Worm (Caenorhabditis elegans): ENCODE data around the gene Y17G7B.21.
A peak's percentile ranks its signal among the peaks of the same experiment; 100 is the strongest.

Gene Y17G7B.21

DNA sequence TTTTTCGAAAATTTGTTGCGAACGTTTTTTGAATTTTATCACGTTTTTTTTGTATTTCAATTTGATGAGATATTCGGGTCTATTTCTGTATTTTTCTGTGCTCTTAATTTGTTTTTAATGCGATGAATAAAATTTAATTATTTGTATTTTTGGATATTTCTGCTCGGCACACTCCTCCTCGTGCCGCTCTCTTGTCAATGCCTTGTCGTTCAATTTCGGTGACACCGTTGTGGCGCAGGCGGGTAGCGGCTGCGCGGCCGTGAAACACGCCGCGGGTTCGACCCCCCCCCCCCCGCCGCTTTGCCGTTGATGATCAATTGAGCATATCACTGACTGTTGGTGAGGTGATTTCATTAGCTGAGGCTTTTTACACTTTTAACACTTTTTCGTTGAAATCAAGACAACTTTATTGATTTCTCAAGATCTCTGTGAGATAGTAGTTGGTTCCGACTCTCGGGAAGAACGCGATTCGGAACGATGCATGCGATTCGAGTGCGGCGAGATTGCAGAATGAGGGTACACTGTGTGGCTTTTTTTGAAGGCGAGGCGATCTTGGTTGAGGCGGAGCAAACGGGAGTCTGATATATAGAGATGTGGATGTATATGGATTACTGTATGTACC lies 16.8 kb downstream of the Y17G7B.21 start (continued):
- TF ChIP-seq sptf-2 (GFP tag; optimal IDR thresholded peaks at IDR 0.05): peak; percentile 99
- peak; percentile 86 for TF ChIP-seq lsl-1 (GFP tag; optimal IDR thresholded peaks at IDR 0.05)
- TF ChIP-seq F37B4.10 (GFP tag; IDR thresholded peaks at IDR 0.05): peak; percentile 98
- peak; percentile 85 for TF ChIP-seq attf-3 (GFP tag; conservative IDR thresholded peaks at IDR 0.05)
- TF ChIP-seq B0261.1 (tag; optimal IDR thresholded peaks at IDR 0.05): peak; percentile 100
- peak; percentile 96 for TF ChIP-seq snpc-1.3 (tag; optimal IDR thresholded peaks at IDR 0.05; ENCODE audit: insufficient read depth)

DNA sequence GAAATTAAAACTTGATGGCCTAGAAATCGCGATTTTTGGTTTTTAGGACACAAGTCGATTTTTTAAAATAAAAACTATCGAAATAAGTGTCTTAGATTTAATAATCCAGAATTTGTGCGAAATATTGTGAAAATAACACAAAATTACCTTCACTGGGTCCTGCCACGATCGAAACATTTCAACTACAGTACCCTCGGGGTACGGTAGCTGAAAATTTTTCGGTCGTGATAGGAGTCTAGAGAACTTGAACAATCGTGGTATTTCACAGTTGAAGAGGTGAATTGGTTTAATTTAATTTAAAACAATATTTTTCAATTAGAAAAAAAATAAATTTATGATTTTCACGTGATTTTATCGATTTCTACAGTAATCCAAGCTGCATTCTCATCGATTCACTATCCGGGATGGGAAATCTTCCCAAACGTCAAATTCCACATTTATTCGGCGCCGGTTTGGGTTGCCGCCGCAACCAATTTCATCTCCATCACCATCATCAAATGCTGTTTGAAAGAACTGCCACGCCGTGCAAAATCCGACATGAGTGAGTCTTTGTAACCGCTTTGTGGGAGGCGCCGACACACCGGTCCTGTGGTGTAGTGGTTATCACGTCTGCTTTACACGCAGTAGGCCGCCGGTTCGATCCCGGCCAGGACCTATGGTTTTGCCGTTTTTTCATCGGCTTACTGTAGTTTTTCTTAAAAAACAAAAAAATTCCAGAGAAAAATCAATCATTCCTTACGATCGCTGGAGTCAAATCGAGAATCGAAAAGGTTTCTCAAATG lies 18.5 kb downstream of the Y17G7B.21 start:
- TF ChIP-seq chd-7 (tag; optimal IDR thresholded peaks at IDR 0.05) (no peak), snpc-4 (GFP tag; optimal IDR thresholded peaks at IDR 0.05) (no peak), snpc-4 (tag; optimal IDR thresholded peaks at IDR 0.05) (peak in 3 of 4 experiments; percentile 12 to 43 (median 42)), D2030.7 (GFP tag; IDR thresholded peaks at IDR 0.05) (peak; percentile 63; the same call in 1 of the 2 replicates), die-1 (tag; optimal IDR thresholded peaks at IDR 0.05) (peak; percentile 49), snpc-1.3 (tag; optimal IDR thresholded peaks at IDR 0.05; ENCODE audit: insufficient read depth) (no peak), F22D6.2 (tag; optimal IDR thresholded peaks at IDR 0.05) (no peak), snpc-1.1 (tag; optimal IDR thresholded peaks at IDR 0.05; ENCODE audit: insufficient read depth) (no peak), hmg-20 (GFP tag; IDR thresholded peaks at IDR 0.05) (no peak), lin-54 (GFP tag; optimal IDR thresholded peaks at IDR 0.05) (peak; percentile 5), lin-35 (GFP tag; optimal IDR thresholded peaks at IDR 0.05) (peak in 1 of 3 experiments; percentile 5), egl-44 (GFP tag; IDR thresholded peaks at IDR 0.05) (no peak), tlf-1 (GFP tag; optimal IDR thresholded peaks at IDR 0.05) (no peak), B0336.3 (GFP tag; IDR thresholded peaks at IDR 0.05) (no peak), let-607 (tag; optimal IDR thresholded peaks at IDR 0.05) (no peak), zim-3 (tag; optimal IDR thresholded peaks at IDR 0.05) (no peak), ztf-26 (tag; optimal IDR thresholded peaks at IDR 0.05) (peak; percentile 17), dpff-1 (tag; optimal IDR thresholded peaks at IDR 0.05) (no peak), sdz-38 (tag; optimal IDR thresholded peaks at IDR 0.05) (no peak), tbp1 (GFP tag; optimal IDR thresholded peaks at IDR 0.05) (peak; percentile 89), nhr-90 (tag; optimal IDR thresholded peaks at IDR 0.05) (peak; percentile 14), T26A5.8 (tag; optimal IDR thresholded peaks at IDR 0.05) (no peak), ztf-28 (GFP tag; IDR thresholded peaks at IDR 0.05) (no peak), T07F8.4 (tag; optimal IDR thresholded peaks at IDR 0.05) (no peak), hlh-12 (tag; optimal IDR thresholded peaks at IDR 0.05) (no peak), lag-1 (GFP tag; IDR thresholded peaks at IDR 0.05) (no peak), F57A8.1 (GFP tag; optimal IDR thresholded peaks at IDR 0.05) (no peak), nfyb-1 (GFP tag; IDR thresholded peaks at IDR 0.05) (peak; percentile 59), F39B2.1 (GFP tag; IDR thresholded peaks at IDR 0.05) (no peak), unc-62 (GFP tag; optimal IDR thresholded peaks at IDR 0.05) (no peak), hmg-1.2 (GFP tag; IDR thresholded peaks at IDR 0.05) (peak; percentile 63), F55B11.4 (tag; optimal IDR thresholded peaks at IDR 0.05; ENCODE audit: borderline replicate concordance, insufficient read depth) (no peak), pha-4 (tag; optimal IDR thresholded peaks at IDR 0.05) (no peak), ekl-4 (GFP tag; IDR thresholded peaks at IDR 0.05) (no peak), cebp-2 (GFP tag; IDR thresholded peaks at IDR 0.05) (no peak), aptf-3 (GFP tag; IDR thresholded peaks at IDR 0.05) (no peak), attf-6 (GFP tag; IDR thresholded peaks at IDR 0.05) (no peak), lsl-1 (GFP tag; optimal IDR thresholded peaks at IDR 0.05) (peak; percentile 74), snpc-3.4 (tag; optimal IDR thresholded peaks at IDR 0.05) (no peak), Y67H2A.10 (GFP tag; conservative IDR thresholded peaks at IDR 0.05) (no peak)

All from whole organism, young adult.